Fruit fly (Drosophila melanogaster): ENCODE data around the gene omd.

DNA sequence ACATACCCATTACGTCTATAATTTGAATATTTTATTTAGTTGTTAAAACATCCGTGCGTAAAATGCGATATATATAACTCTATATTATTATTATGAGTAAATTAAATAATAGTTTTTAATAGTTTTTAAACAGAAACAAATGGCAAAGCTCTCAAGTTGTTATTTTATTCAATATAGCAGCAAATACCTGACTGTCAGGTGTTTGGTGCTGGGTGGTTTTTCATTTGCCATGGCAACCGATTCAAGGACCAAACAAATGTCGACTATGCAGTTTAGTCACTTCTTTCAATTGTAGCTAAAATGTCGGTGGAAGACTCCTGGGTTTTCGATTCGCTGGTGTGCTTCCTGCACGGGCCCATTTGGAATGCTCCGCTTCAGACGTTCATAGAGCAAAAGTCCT, 6.7 kb upstream of the omd start, which contains the start of gene CG14367:
- no peak for TF ChIP-seq Chrac-16 (GFP tag; optimal IDR thresholded peaks at IDR 0.05)
- no peak for TF ChIP-seq CG12236 (GFP tag; optimal IDR thresholded peaks at IDR 0.05)
- TF ChIP-seq Sin3A (optimal IDR thresholded peaks at IDR 0.05), result no peak
- no peak for TF ChIP-seq CTCF (GFP tag; optimal IDR thresholded peaks at IDR 0.05)
- no peak for TF ChIP-seq Mad (GFP tag; optimal IDR thresholded peaks at IDR 0.05)
- TF ChIP-seq ro (GFP tag; IDR thresholded peaks at IDR 0.05), result no peak
- TF ChIP-seq sug (tag; optimal IDR thresholded peaks at IDR 0.05), result no peak
- TF ChIP-seq Sox102F (GFP tag; optimal IDR thresholded peaks at IDR 0.05), result no peak
- no peak for TF ChIP-seq slp2 (GFP tag; optimal IDR thresholded peaks at IDR 0.05)
- no peak for TF ChIP-seq usp (GFP tag; optimal IDR thresholded peaks at IDR 0.05)
